Fruit fly (Drosophila melanogaster) S2 (cell line): ENCODE measurements around the gene CG7332.

ENCODE experiments used
- CG8478 ChIP-seq: fragments of >200 bp; optimal IDR thresholded peaks from 2 replicates; lab custom pipeline; 2018
- CTCF ChIP-seq, 2 experiments: fragments of >200 bp; optimal IDR thresholded peaks; 2 replicates each; lab custom pipeline; 2018

Gene CG7332

DNA sequence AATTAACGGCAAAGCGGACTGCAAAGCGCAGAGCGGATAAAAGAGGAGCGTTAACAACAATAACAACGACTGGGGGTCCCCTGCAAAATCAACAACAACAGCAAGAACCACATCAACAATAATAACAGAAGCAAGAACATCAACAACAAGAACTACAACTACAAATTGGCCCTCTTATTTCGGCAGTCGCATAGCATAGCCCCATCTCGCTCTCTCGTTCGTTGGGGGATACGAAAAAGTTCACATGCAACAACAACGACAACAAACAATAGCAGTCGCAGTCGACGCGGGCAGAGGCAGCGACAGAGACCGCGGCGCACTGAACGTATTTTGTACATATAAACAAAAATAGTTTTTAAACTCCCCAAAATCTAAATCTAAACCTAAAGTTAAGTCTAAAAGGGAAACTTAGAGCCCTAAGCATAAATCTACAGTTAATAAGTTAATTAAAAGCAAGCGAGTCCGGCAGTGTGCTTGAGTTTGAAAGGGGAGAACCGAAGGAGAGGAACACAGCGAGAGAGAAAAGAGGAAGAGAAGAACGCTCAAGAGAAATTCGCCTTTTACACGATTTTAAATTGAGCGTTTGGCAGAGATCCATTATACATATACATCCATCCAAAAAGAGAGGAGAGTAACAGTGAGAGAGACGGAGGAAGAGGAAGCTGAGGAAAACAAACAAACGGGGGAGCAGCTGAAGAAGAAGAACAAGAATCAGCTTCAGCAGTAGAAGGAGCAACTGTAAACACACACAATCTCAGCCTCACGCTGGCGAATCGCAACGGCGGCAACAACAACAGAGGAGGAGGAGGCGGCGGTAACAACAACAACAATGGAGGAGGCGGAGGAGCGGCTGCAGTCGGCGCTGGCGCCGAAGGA, 19.6 kb upstream of the CG7332 start:
- TF ChIP-seq CG8478 (lab: Kevin White, UChicago) (no peak), CTCF (optimal IDR thresholded peaks at IDR 0.05; lab: Kevin White, UChicago) (no peak)

DNA sequence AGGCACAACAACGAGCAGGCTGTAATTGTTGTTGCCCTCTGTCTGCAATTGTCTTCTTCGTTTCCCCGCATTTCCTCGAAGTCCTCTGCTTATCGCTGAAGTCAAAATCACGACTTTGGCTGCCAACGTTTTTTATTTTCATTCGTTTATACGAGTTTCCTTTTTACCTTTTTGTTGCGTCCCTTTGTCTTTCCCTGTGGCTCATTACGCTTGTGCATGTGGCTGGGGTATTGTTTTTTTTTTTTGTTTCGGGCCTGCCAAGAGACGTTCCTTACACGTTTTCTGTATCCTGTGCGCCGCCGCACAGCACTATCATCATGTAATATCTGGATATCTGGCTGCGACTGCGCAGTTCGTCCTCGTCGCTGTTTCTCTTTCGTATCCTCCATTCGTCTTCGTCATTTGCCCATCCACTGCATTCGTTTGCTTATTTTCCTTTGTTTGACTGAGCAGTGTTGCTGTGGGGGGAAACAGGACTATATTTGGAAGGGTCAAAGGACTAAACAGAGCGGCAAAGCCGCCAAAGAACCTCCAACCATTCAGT, 18.0 kb upstream of the CG7332 start:
- TF ChIP-seq CG8478 (lab: Kevin White, UChicago) (no peak), CTCF (optimal IDR thresholded peaks at IDR 0.05; lab: Kevin White, UChicago) (no peak)

DNA sequence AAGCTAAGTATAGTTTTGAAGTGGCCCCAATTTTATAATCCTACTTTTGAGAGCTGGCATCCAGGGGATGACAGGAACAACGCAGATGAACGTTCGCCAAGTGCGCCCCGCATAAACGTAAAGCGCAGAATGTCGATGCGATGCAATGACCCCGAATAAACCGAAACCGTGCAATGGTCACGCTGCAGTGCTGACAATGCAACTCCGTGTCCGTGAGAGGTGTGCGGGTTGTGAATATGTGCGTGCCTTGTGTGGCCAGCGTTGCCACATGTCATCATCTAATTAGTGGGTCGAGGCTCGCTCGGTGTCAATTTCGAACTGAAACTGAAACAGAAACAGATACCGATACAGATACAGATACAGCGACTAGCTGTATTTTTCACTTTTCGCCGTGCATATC, 16.2 kb upstream of the CG7332 start:
- TF ChIP-seq CG8478 (lab: Kevin White, UChicago) (no peak), CTCF (optimal IDR thresholded peaks at IDR 0.05; lab: Kevin White, UChicago) (no peak)

DNA sequence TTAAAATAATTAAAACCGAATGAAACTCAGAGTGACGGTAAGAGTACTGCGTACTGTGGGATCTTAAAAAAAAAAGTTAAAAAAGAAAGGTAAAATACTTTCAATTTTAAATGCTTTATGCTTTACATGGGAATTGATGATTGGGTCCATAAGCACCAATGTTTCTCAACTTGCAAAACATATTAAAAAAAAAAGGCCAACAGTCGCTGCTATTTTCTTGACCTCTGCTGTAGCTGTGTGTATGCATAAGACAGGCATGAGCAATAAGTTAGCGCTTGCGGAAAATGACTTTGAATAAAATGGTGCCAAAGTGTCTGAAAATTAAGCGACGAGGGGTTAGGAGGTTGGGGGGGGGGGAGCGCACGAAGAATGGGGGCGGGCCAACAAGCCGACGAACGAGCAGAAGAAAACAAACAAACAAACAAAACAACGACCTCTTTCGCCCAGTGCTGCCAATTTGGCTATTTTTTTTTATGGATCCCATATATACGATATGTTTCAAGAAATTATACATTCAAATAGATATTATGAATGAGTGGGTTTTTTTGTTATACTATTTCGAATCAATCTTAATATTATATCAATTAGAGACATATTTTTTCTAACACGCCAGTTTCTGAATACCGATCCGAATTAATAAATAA, 14.7 kb upstream of the CG7332 start:
- TF ChIP-seq CTCF (optimal IDR thresholded peaks at IDR 0.05; lab: Kevin White, UChicago) (no peak), CG8478 (lab: Kevin White, UChicago) (no peak)

DNA sequence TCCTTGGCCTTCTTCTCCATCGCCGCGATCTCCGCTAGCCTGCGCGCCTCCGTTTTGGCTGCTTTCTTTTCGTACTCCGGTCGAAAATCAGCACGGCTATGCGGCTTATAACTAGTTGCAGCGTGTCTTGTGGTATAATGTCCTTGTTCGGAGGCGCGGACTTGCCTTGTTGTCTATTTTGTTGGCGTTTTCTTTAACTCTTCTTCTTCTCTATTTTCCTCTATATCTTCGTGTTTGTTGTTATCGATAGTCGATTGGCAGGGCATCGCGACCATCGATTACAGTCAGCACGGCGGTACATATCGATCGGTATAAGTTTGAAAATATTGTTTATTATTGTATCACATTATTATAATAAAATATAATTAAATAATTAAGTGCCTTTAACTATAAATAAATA, 9.1 kb downstream of the CG7332 start, which contains the start of gene Flacc:
Gene Flacc (minus strand): TSS at position 204 of the 400 bp plus-strand sequence.
- TF ChIP-seq CTCF (optimal IDR thresholded peaks at IDR 0.05; lab: Kevin White, UChicago) (no peak), CG8478 (lab: Kevin White, UChicago) (no peak)

DNA sequence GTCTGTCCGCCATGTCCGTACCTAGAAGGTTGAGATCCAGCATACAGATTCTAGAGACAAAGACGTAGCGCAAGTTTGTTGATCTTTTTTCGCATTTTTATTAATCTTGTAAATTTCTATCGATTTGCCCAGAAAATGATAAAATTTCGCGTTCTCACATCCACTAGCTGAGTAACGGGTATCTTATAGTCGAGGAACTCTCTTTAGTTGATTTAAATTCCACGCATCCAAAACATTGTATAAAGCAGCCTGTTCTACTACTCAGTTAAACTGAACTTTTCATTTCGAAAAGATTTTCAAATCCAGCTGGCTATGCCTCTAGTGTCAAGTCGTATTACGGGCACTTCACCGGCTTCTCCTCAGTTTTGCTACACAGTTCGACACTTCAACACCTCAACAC, 9.8 kb downstream of the CG7332 start, which contains the start of gene SdhBL:
Gene SdhBL (plus strand): TSS at position 301 of the 400 bp plus-strand sequence.
- TF ChIP-seq CTCF (optimal IDR thresholded peaks at IDR 0.05; lab: Kevin White, UChicago) = no peak
- TF ChIP-seq CG8478 (lab: Kevin White, UChicago) = no peak

DNA sequence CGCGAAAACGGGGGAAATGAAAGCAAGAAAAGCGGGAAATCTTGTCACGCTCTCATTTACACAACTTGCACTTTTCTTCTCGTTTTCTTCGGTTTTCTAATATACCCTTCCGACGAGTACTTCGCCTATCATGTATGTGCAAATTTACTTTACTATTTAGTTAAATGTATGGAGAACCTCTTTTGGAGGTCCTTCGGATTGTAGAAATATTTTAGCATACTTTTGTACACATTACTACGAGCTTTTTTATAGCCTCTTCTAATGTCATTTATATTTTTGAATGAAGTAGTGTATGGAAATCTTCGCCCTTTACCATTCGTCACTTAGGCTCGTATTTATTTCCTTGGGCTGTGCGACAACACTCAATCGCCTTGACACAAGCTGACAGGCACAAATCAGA, 13.0 kb downstream of the CG7332 start:
- TF ChIP-seq CTCF (optimal IDR thresholded peaks at IDR 0.05; lab: Kevin White, UChicago) (no peak), CG8478 (lab: Kevin White, UChicago) (no peak)

DNA sequence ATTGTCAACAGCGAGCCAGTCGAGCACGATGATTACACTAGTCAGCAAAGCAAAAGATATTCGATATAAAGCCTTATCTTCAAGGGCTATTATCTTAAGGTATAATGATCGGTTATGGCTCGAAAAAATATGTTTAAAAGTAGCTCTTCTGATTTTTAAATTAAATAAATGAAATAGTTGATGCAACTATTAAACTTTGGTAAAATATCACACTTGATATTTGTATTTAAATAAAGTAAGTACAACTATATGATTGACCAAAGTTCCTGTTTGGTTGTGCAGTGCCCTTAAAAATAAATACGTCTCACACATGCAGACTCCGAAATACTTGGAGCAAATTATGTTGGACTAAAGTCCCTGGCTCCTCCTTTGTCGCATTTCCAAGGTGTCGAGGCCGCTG, 13.6 kb downstream of the CG7332 start:
- TF ChIP-seq CG8478 (lab: Kevin White, UChicago) = no peak
- TF ChIP-seq CTCF (optimal IDR thresholded peaks at IDR 0.05; lab: Kevin White, UChicago) = no peak

DNA sequence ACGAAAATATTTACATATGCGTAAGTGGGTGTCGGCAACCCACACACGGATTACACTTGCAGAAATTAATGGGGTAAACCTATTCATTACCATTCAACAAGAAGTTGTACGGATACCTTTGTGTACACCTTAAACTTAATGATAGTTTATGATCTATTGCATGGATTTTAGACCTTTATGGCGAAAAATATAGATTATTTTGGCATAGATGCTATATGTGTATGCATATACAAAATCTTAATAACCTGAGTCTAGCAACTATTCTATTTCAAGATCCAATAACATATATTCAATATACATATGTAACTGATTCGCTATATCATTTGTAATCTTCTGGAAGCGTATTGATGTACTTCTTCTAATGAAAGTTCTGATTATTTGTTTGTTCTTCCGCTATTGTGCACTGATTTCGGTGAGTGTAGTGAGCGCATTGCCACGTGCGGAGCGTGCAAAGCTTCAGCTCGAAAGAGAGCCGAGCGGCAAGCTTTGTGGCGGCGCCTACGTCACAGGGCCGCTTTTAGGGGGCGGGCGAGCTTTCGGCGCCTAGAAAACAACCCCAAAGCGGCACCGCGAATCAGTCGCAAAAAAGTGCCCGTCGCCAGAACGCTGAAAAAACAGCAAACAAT, 15.6 kb downstream of the CG7332 start, which contains the start of gene CG7378:
Gene CG7378 (plus strand): TSS at position 576 of the 626 bp plus-strand sequence.
- TF ChIP-seq CG8478 (lab: Kevin White, UChicago) (no peak), CTCF (optimal IDR thresholded peaks at IDR 0.05; lab: Kevin White, UChicago) (no peak)

DNA sequence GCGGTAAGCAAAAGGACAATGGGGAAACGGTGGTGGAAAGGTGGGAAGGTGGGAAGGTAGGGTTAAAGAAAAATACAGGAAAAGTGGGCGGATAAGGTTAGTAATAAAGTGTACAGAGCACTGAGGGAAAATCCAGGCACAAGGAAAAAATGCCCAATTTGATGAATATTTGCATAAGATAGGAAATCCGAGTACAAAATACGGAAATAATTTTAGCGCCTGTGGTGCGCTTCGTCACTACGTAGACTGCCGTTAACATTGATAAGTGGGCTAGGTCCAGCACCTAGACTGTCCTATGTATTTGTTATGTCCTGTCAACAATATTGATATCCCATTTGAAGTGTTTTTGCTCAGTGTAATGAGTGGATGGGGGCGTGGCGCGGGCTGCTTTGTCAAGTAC, 16.6 kb downstream of the CG7332 start:
- TF ChIP-seq CTCF (optimal IDR thresholded peaks at IDR 0.05; lab: Kevin White, UChicago) (no peak), CG8478 (lab: Kevin White, UChicago) (no peak)

DNA sequence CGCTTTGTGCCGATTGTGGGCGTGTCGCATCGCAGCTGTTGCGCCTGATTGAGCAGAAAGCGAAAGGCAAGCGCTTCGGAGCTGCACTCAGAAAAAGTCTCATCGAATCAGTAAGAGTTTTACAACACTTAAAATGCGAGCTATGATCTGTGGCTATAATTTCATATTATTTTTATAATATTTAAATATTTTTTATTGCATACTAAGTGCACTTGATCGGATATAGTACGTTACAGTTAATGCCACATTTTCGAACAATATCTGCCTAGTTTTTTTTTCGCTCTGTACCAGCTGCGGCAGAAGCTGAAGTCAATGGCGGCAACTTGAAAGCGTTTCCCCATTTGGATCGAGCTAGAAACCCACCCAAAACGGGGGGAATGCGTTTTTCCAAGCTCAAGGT, 18.5 kb downstream of the CG7332 start:
- no peak for TF ChIP-seq CTCF (optimal IDR thresholded peaks at IDR 0.05; lab: Kevin White, UChicago)
- TF ChIP-seq CG8478 (lab: Kevin White, UChicago) = no peak

DNA sequence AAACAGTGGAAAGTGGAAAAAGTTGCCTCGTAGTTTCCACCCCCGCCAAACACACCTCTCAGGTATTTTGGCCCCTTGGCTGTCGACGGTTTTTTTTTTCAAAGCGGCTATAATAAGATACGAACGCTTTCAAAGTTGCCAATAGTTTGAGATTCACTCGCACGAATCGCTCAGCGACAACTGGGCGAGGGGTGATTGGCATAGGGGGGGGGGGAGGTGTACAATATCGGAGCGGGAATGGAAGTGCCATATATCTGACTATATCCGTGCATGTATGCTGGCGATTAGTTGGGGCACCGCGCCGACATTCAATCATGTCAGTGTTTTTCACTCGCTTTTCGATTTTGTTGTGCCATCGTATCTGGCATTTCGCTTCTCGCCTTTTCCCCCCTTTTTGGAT, 20.8 kb downstream of the CG7332 start:
- TF ChIP-seq CG8478 (lab: Kevin White, UChicago) = no peak
- no peak for TF ChIP-seq CTCF (optimal IDR thresholded peaks at IDR 0.05; lab: Kevin White, UChicago)

DNA sequence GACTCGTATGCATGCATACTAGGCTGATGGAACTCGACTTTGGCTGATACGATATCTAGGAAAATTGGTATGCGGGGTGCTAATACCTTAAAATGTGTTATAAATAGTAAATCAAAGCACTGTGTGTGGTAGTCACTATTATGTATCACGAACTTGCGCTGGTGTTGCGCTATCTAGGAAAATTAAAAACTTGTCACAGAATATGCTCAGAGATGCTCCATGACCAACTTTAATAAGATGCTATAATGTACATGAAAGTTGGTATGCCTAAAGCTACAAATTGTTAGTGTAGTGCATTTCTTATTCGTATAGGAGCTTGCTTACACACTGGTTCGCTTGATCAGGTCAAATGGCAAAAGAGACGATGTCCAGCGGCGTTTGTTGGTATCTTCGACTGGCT, 26.5 kb downstream of the CG7332 start:
- TF ChIP-seq CG8478 (lab: Kevin White, UChicago) (no peak), CTCF (optimal IDR thresholded peaks at IDR 0.05; lab: Kevin White, UChicago) (no peak)

DNA sequence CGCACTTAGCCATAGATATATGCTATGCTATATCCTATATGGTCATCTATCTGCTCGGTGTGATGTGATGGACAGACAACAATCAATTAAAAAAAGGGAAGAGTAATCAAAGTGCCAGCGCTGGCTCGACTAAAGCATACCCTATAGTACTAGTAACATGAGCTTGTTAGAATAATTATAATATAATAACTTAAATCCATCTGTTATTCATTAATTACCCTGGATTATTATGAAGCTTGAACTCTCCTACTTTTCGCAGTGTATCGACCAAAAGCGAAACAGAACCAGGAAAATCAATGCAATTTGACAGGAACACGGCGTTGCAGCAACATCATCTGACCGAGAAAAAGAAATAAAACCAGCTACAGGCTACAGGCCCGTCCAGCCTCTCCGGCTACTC, 29.0 kb downstream of the CG7332 start:
- no peak for TF ChIP-seq CG8478 (lab: Kevin White, UChicago)

DNA sequence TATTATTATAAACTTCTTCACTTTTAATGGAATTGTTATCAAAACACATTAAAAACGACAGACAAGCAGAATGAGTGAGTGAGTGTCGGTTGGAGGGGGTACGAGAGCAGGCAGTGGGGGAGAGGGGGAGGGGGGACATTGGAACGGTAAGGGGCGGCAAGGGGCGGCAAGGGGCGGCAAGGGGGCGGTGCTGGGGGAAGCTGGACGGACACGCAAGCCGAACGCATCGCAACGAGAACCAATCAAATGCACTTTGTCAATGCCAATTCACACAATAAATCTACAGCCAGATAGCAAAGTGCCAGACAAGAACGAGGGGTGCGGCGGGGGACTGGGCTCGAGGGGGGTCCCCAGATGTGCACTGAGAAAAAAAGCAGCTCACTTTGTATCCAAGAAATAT, 29.5 kb downstream of the CG7332 start:
- TF ChIP-seq CG8478 (lab: Kevin White, UChicago) = no peak
- no peak for TF ChIP-seq CTCF (optimal IDR thresholded peaks at IDR 0.05; lab: Kevin White, UChicago)
